Fruit fly (Drosophila melanogaster) whole organism, embryonic: Measurements from ENCODE around the gene CSN6.
A peak's percentile ranks its signal among the peaks of the same experiment; 100 is the strongest.

ENCODE experiments used
- Aef1 ChIP-seq: fragments of 200-800 bp; sonication (Bioruptor generic); IDR thresholded peaks from 3 replicates; pipeline ENCODE4 v1.3.6; 2022; ENCODE audit warnings: missing biosample characterization, missing genetic modification characterization
- Antp ChIP-seq: fragments of 200-800 bp; sonication (Bioruptor generic); optimal IDR thresholded peaks from 3 replicates; lab custom pipeline; 2016; ENCODE audit warnings: missing biosample characterization, missing genetic modification characterization
- Bgb ChIP-seq: fragments of 200-800 bp; sonication (Bioruptor generic); IDR thresholded peaks from 2 replicates; pipeline ENCODE4 v1.3.6; 2022; ENCODE audit warnings: missing biosample characterization, missing genetic modification characterization; ENCODE audit not compliant: partially characterized antibody
- CG11093 ChIP-seq: fragments of 200-800 bp; sonication (Bioruptor generic); IDR thresholded peaks from 3 replicates; pipeline ENCODE4 v1.3.6; 2022; ENCODE audit warnings: missing biosample characterization, missing genetic modification characterization
- CG12769 ChIP-seq: fragments of 200-800 bp; sonication (Bioruptor generic); optimal IDR thresholded peaks from 2 replicates; lab custom pipeline; 2019; ENCODE audit warnings: missing biosample characterization, mild to moderate bottlenecking, missing genetic modification characterization, moderate library complexity
- CG13624 ChIP-seq: fragments of 200-800 bp; sonication (Bioruptor generic); optimal IDR thresholded peaks from 2 replicates; lab custom pipeline; 2016; ENCODE audit warnings: missing biosample characterization, missing genetic modification characterization
- CG15479 ChIP-seq: fragments of 200-800 bp; sonication (Bioruptor generic); optimal IDR thresholded peaks from 3 replicates; lab custom pipeline; 2019; ENCODE audit warnings: missing biosample characterization, mild to moderate bottlenecking, missing genetic modification characterization, moderate library complexity
- CG17186 ChIP-seq: fragments of 200-800 bp; sonication (Bioruptor generic); optimal IDR thresholded peaks from 3 replicates; lab custom pipeline; 2017; ENCODE audit warnings: missing biosample characterization, missing genetic modification reagents, missing genetic modification characterization
- CG17829 ChIP-seq: fragments of 200-800 bp; optimal IDR thresholded peaks from 2 replicates; lab custom pipeline; 2019; ENCODE audit warnings: missing biosample characterization, mild to moderate bottlenecking, missing genetic modification characterization, moderate library complexity
- CG18476 ChIP-seq: fragments of 200-800 bp; sonication (Bioruptor generic); optimal IDR thresholded peaks from 2 replicates; lab custom pipeline; 2016; ENCODE audit warnings: missing biosample characterization, mild to moderate bottlenecking, missing genetic modification characterization
- CG18764 ChIP-seq: fragments of 200-800 bp; sonication (Bioruptor generic); optimal IDR thresholded peaks from 3 replicates; lab custom pipeline; 2016; ENCODE audit warnings: missing biosample characterization, missing genetic modification characterization
- CG2116 ChIP-seq: fragments of 200-800 bp; sonication (Bioruptor generic); optimal IDR thresholded peaks from 3 replicates; lab custom pipeline; 2018; ENCODE audit warnings: missing biosample characterization, mild to moderate bottlenecking, missing genetic modification characterization
- CG2129 ChIP-seq: fragments of 200-800 bp; sonication (Bioruptor generic); IDR thresholded peaks from 2 replicates; pipeline ENCODE4 v1.3.6; 2022; ENCODE audit warnings: missing biosample characterization, missing genetic modification characterization; ENCODE audit not compliant: partially characterized antibody
- CG2875 ChIP-seq: fragments of 200-800 bp; sonication (Bioruptor generic); optimal IDR thresholded peaks from 2 replicates; lab custom pipeline; 2017; ENCODE audit warnings: missing biosample characterization, mild to moderate bottlenecking, missing genetic modification characterization, missing genetic modification reagents
- CG31365 ChIP-seq: fragments of 200-800 bp; sonication (Bioruptor generic); optimal IDR thresholded peaks from 2 replicates; lab custom pipeline; 2018; ENCODE audit warnings: missing biosample characterization, mild to moderate bottlenecking, missing genetic modification characterization
- CG31441 ChIP-seq: fragments of 200-800 bp; sonication (Bioruptor generic); IDR thresholded peaks from 2 replicates; pipeline ENCODE4 v1.3.6; 2022; ENCODE audit warnings: missing biosample characterization, missing genetic modification characterization
- CG32772 ChIP-seq: fragments of 200-800 bp; sonication (Bioruptor generic); IDR thresholded peaks from 2 replicates; pipeline ENCODE4 v1.3.6; 2022; ENCODE audit warnings: missing biosample characterization, missing genetic modification characterization
- CG33557 ChIP-seq: fragments of 200-800 bp; sonication (Bioruptor generic); optimal IDR thresholded peaks from 2 replicates; lab custom pipeline; 2019; ENCODE audit warnings: missing biosample characterization, mild to moderate bottlenecking, missing genetic modification characterization, moderate library complexity
- CG7271 ChIP-seq: fragments of 200-800 bp; sonication (Bioruptor generic); optimal IDR thresholded peaks from 2 replicates; lab custom pipeline; 2018; ENCODE audit warnings: missing biosample characterization, mild to moderate bottlenecking, missing genetic modification characterization, moderate library complexity
- CG9215 ChIP-seq: fragments of 200-800 bp; sonication (Bioruptor generic); IDR thresholded peaks from 2 replicates; pipeline ENCODE4 v1.3.6; 2022; ENCODE audit warnings: missing biosample characterization, missing genetic modification characterization
- CG9932 ChIP-seq: fragments of 200-800 bp; sonication (Bioruptor generic); IDR thresholded peaks from 2 replicates; pipeline ENCODE4 v1.3.6; 2022; ENCODE audit warnings: missing biosample characterization, missing genetic modification characterization
- CrebB ChIP-seq: fragments of 200-800 bp; sonication (Bioruptor generic); optimal IDR thresholded peaks from 3 replicates; lab custom pipeline; 2018; ENCODE audit warnings: missing biosample characterization, mild to moderate bottlenecking, missing genetic modification characterization
- Eip74EF ChIP-seq, 2 experiments: fragments of 200-800 bp in 1 of 2; fragments of >200 bp in 1 of 2; sonication (Bioruptor generic) in 1 of 2; optimal IDR thresholded peaks; 2 replicates each; lab custom pipeline; 2017 to 2019; ENCODE audit warnings: missing biosample characterization in 2 of 2, missing genetic modification characterization in 2 of 2, mild to moderate bottlenecking in 1 of 2, moderate library complexity in 1 of 2
- Elba2 ChIP-seq: fragments of 200-800 bp; sonication (Bioruptor generic); optimal IDR thresholded peaks from 3 replicates; lab custom pipeline; 2016; ENCODE audit warnings: missing biosample characterization, missing genetic modification characterization
- HLH3B ChIP-seq: fragments of 200-800 bp; sonication (Bioruptor generic); IDR thresholded peaks from 2 replicates; pipeline ENCODE4 v1.3.6; 2022; ENCODE audit warnings: missing biosample characterization, missing genetic modification characterization
- Lpt ChIP-seq: fragments of >200 bp; optimal IDR thresholded peaks from 2 replicates; lab custom pipeline; 2018; ENCODE audit warnings: missing biosample characterization, missing genetic modification characterization
- Max ChIP-seq: fragments of 200-800 bp; sonication (Bioruptor generic); optimal IDR thresholded peaks from 2 replicates; lab custom pipeline; 2016; ENCODE audit warnings: missing biosample characterization, mild to moderate bottlenecking, missing genetic modification characterization
- Meics ChIP-seq: fragments of 200-800 bp; sonication (Bioruptor generic); optimal IDR thresholded peaks from 2 replicates; lab custom pipeline; 2017; ENCODE audit warnings: missing biosample characterization, mild to moderate bottlenecking, missing genetic modification characterization
- Rfx ChIP-seq: fragments of 200-800 bp; sonication (Bioruptor generic); IDR thresholded peaks from 2 replicates; pipeline ENCODE4 v1.3.6; 2022; ENCODE audit warnings: missing biosample characterization, missing genetic modification characterization
- Six4 ChIP-seq: fragments of 200-800 bp; sonication (Bioruptor generic); optimal IDR thresholded peaks from 2 replicates; lab custom pipeline; 2016; ENCODE audit warnings: missing biosample characterization, missing genetic modification characterization
- Sry-δ ChIP-seq: fragments of 200-800 bp; sonication (Bioruptor generic); optimal IDR thresholded peaks from 2 replicates; lab custom pipeline; 2016; ENCODE audit warnings: missing biosample characterization, missing genetic modification characterization
- Usf ChIP-seq: fragments of 200-800 bp; sonication (Bioruptor generic); optimal IDR thresholded peaks from 2 replicates; lab custom pipeline; 2017; ENCODE audit warnings: missing genotype, missing biosample characterization, missing genetic modification characterization
- crp ChIP-seq, 2 experiments: fragments of 200-800 bp; sonication (Bioruptor generic); optimal IDR thresholded peaks; 2 replicates in 1 of 2; 3 replicates in 1 of 2; lab custom pipeline; 2017; ENCODE audit warnings: missing biosample characterization in 2 of 2, missing genetic modification characterization in 2 of 2, mild to moderate bottlenecking in 1 of 2, moderate library complexity in 1 of 2
- esg ChIP-seq: fragments of 200-800 bp; sonication (Bioruptor generic); conservative IDR thresholded peaks from 2 replicates; pipeline ENCODE4 v1.3.6; 2022; ENCODE audit warnings: missing biosample characterization, missing genetic modification characterization
- ewg ChIP-seq: fragments of 200-800 bp; sonication (Bioruptor generic); optimal IDR thresholded peaks from 3 replicates; lab custom pipeline; 2017; ENCODE audit warnings: mild to moderate bottlenecking, missing biosample characterization, missing genetic modification reagents, missing genetic modification characterization
- grau ChIP-seq: fragments of 200-800 bp; optimal IDR thresholded peaks from 3 replicates; lab custom pipeline; 2019; ENCODE audit warnings: missing biosample characterization, mild to moderate bottlenecking, missing genetic modification characterization, moderate library complexity
- gt ChIP-seq: fragments of 200-800 bp; sonication (Bioruptor generic); IDR thresholded peaks from 2 replicates; pipeline ENCODE4 v1.3.6; 2022; ENCODE audit warnings: missing biosample characterization, missing genetic modification characterization
- hbn ChIP-seq: fragments of 200-800 bp; sonication (Bioruptor generic); IDR thresholded peaks from 2 replicates; pipeline ENCODE4 v1.3.6; 2022; ENCODE audit warnings: missing biosample characterization, missing genetic modification characterization; ENCODE audit not compliant: partially characterized antibody
- hkb ChIP-seq, 2 experiments: fragments of 200-800 bp in 1 of 2; fragments of >200 bp in 1 of 2; sonication (Bioruptor generic) in 1 of 2; IDR thresholded peaks in 1 of 2; optimal IDR thresholded peaks in 1 of 2; 2 replicates each; pipeline versions ENCODE4 v1.3.6 to Lab custom; 2017 to 2022; ENCODE audit warnings: missing biosample characterization in 1 of 2, missing genetic modification characterization in 1 of 2
- insv ChIP-seq, 2 experiments: fragments of 200-800 bp; sonication (Bioruptor generic); optimal IDR thresholded peaks; 3 replicates each; lab custom pipeline; 2016 to 2018; ENCODE audit warnings: missing biosample characterization in 2 of 2, missing genetic modification characterization in 2 of 2
- maf-S ChIP-seq: fragments of 200-800 bp; sonication (Bioruptor generic); optimal IDR thresholded peaks from 2 replicates; lab custom pipeline; 2016; ENCODE audit warnings: missing biosample characterization, missing genetic modification characterization
- nerfin-2 ChIP-seq: fragments of 200-800 bp; sonication (Bioruptor generic); IDR thresholded peaks from 2 replicates; pipeline ENCODE4 v1.3.6; 2022; ENCODE audit warnings: missing biosample characterization, missing genetic modification characterization; ENCODE audit not compliant: partially characterized antibody
- prd ChIP-seq, 3 experiments: fragments of >200 bp in 2 of 3; fragments of 200-800 bp in 1 of 3; sonication (Bioruptor generic) in 1 of 3; optimal IDR thresholded peaks in 2 of 3; IDR thresholded peaks in 1 of 3; 2 replicates in 2 of 3; 3 replicates in 1 of 3; pipeline versions ENCODE4 v1.3.6 to Lab custom; 2017 to 2022; ENCODE audit warnings: missing biosample characterization in 1 of 3, missing genetic modification characterization in 1 of 3
- ranshi ChIP-seq: fragments of 200-800 bp; sonication (Bioruptor generic); IDR thresholded peaks from 2 replicates; pipeline ENCODE4 v1.3.6; 2022; ENCODE audit warnings: missing biosample characterization, missing genetic modification characterization
- repo ChIP-seq: fragments of 200-800 bp; sonication (Bioruptor generic); optimal IDR thresholded peaks from 2 replicates; lab custom pipeline; 2016; ENCODE audit warnings: missing biosample characterization, missing genetic modification characterization
- shn ChIP-seq: fragments of 200-800 bp; sonication (Bioruptor generic); optimal IDR thresholded peaks from 3 replicates; lab custom pipeline; 2016; ENCODE audit warnings: missing biosample characterization, missing genetic modification characterization
- tap ChIP-seq: fragments of 200-800 bp; optimal IDR thresholded peaks from 3 replicates; lab custom pipeline; 2019; ENCODE audit warnings: missing biosample characterization, mild to moderate bottlenecking, missing genetic modification characterization, moderate library complexity
- unpg ChIP-seq: fragments of 200-800 bp; sonication (Bioruptor generic); optimal IDR thresholded peaks from 3 replicates; lab custom pipeline; 2018; ENCODE audit warnings: missing biosample characterization, mild to moderate bottlenecking, missing genetic modification characterization, moderate library complexity

The CSN6 gene

dm6 chr3R:22587419-22587963, 6.9 kb downstream of the CSN6 start, which contains the start of gene Efa6 (continued):
- TF ChIP-seq Usf (no peak), repo (no peak), CG31441 (GFP tag; lab: Robert Waterston, UW) (peak; percentile 61), Sry-δ (GFP tag; lab: Kevin White, UChicago) (peak; percentile 93), crp (GFP tag; optimal IDR thresholded peaks at IDR 0.05; lab: Kevin White, UChicago) (no peak), grau (tag; lab: Kevin White, UChicago) (peak; percentile 58), Eip74EF (GFP tag; optimal IDR thresholded peaks at IDR 0.05; lab: Kevin White, UChicago) (peak in 1 of 2 experiments; percentile 0), esg (GFP tag; lab: Robert Waterston, UW) (0 out of 2 replicates have a peak, but pooled peaks have one; percentile 7), CG31365 (tag; lab: Kevin White, UChicago) (no peak), unpg (GFP tag; lab: Kevin White, UChicago) (peak; percentile 48), Elba2 (peak; percentile 17), CG17186 (GFP tag; lab: Kevin White, UChicago) (peak; percentile 46), CG33557 (GFP tag; lab: Kevin White, UChicago) (no peak), insv (GFP tag; optimal IDR thresholded peaks at IDR 0.05; lab: Kevin White, UChicago) (peak in 1 of 2 experiments; percentile 14), tap (peak; percentile 33), CG11093 (GFP tag; lab: Robert Waterston, UW) (no peak), nerfin-2 (GFP tag; lab: Robert Waterston, UW) (peak; percentile 86), CG18764 (peak; percentile 47), Meics (GFP tag; lab: Kevin White, UChicago) (no peak), hkb (optimal IDR thresholded peaks at IDR 0.05; lab: Kevin White, UChicago) (no peak), hkb (GFP tag; IDR thresholded peaks at IDR 0.05; lab: Robert Waterston, UW) (no peak), CG9215 (GFP tag; lab: Robert Waterston, UW) (no peak), CG13624 (GFP tag; lab: Kevin White, UChicago) (peak; percentile 28), ewg (GFP tag; lab: Kevin White, UChicago) (no peak), Rfx (0 out of 2 replicates have a peak, but pooled peaks have one; percentile 30), Aef1 (GFP tag; lab: Robert Waterston, UW) (no peak), maf-S (GFP tag; lab: Kevin White, UChicago) (peak; percentile 48), gt (GFP tag; lab: Robert Waterston, UW) (no peak), Six4 (GFP tag; lab: Kevin White, UChicago) (no peak), Bgb (GFP tag; lab: Robert Waterston, UW) (peak; percentile 92), Max (GFP tag; lab: Kevin White, UChicago) (peak; percentile 64), CG12769 (tag; lab: Kevin White, UChicago) (peak; percentile 24), HLH3B (GFP tag; lab: Robert Waterston, UW) (no peak), prd (optimal IDR thresholded peaks at IDR 0.05; lab: Kevin White, UChicago) (no peak), prd (GFP tag; IDR thresholded peaks at IDR 0.05; lab: Robert Waterston, UW) (peak; percentile 46; the same call in 2 of the 3 replicates), CG15479 (peak; percentile 21), ranshi (GFP tag; lab: Robert Waterston, UW) (no peak; the same call in 1 of the 2 replicates), CG18476 (GFP tag; lab: Kevin White, UChicago) (peak; percentile 47), Antp (GFP tag; lab: Kevin White, UChicago) (peak; percentile 31), CG2116 (peak; percentile 89), shn (no peak), CG7271 (tag; lab: Kevin White, UChicago) (no peak), CG9932 (GFP tag; lab: Robert Waterston, UW) (peak; percentile 73), CG32772 (GFP tag; lab: Robert Waterston, UW) (no peak), hbn (peak; percentile 94), CG2129 (GFP tag; lab: Robert Waterston, UW) (peak; percentile 94), Lpt (no peak), CG2875 (no peak), CrebB (tag; lab: Kevin White, UChicago) (no peak), CG17829 (tag; lab: Kevin White, UChicago) (peak; percentile 67)
